Worm (Caenorhabditis elegans) whole organism, L4 larva: ENCODE results near the gene Y38H6C.24.

Source experiments
- F44E2.7 ChIP-seq: fragments of 200-800 bp; sonication (Bioruptor generic); IDR thresholded peaks from 2 replicates; pipeline ENCODE4 v2.1.2; 2022; ENCODE audit warnings: missing genetic modification characterization, missing compliant biosample characterization
- aly-2 ChIP-seq: sonication (generic microtip); optimal IDR thresholded peaks from 2 replicates; lab custom pipeline; 2018; ENCODE audit warnings: missing biosample characterization, missing genetic modification characterization
- ama-1 ChIP-seq: fragments of 150-350 bp; optimal IDR thresholded peaks from 2 replicates; lab custom pipeline; 2014; ENCODE audit warnings: inconsistent platforms, mixed read lengths
- ceh-44 ChIP-seq: fragments of 200-800 bp; sonication (Bioruptor generic); IDR thresholded peaks from 2 replicates; pipeline ENCODE4 v1.3.6; 2022; ENCODE audit warnings: missing genetic modification reagents, missing genetic modification characterization, missing compliant biosample characterization
- gei-8 ChIP-seq: fragments of 200-800 bp; sonication (Bioruptor generic); optimal IDR thresholded peaks from 2 replicates; lab custom pipeline; 2018; ENCODE audit warnings: mild to moderate bottlenecking, missing genetic modification characterization, missing compliant biosample characterization
- mdl-1 ChIP-seq, 2 experiments: fragments of 150-350 bp in 1 of 2; sonication (generic microtip) in 1 of 2; optimal IDR thresholded peaks; 2 replicates each; lab custom pipeline; 2014 to 2017; ENCODE audit warnings: missing biosample characterization in 2 of 2, missing genetic modification characterization in 2 of 2
- nhr-25 ChIP-seq: sonication (generic microtip); optimal IDR thresholded peaks from 2 replicates; lab custom pipeline; 2017; ENCODE audit warnings: missing genetic modification characterization, mild to moderate bottlenecking, missing compliant biosample characterization, antibody characterized with exemption, moderate library complexity, borderline replicate concordance; ENCODE audit not compliant: insufficient read depth
- nhr-28 ChIP-seq: fragments of 150-350 bp; optimal IDR thresholded peaks from 2 replicates; lab custom pipeline; 2014; ENCODE audit warnings: missing biosample characterization, missing genetic modification characterization
- snpc-4 ChIP-seq: fragments of 150-350 bp; optimal IDR thresholded peaks from 2 replicates; lab custom pipeline; 2014; ENCODE audit warnings: missing biosample characterization, missing genetic modification characterization
- spr-1 ChIP-seq: sonication (generic microtip); optimal IDR thresholded peaks from 2 replicates; lab custom pipeline; 2016; ENCODE audit warnings: mild to moderate bottlenecking, missing genetic modification characterization, missing compliant biosample characterization
- zag-1 ChIP-seq: fragments of 150-350 bp; optimal IDR thresholded peaks from 2 replicates; lab custom pipeline; 2014; ENCODE audit warnings: missing biosample characterization, missing genetic modification characterization
- ztf-11 ChIP-seq: fragments of 150-350 bp; optimal IDR thresholded peaks from 2 replicates; lab custom pipeline; 2014; ENCODE audit warnings: missing biosample characterization, missing genetic modification characterization

DNA sequence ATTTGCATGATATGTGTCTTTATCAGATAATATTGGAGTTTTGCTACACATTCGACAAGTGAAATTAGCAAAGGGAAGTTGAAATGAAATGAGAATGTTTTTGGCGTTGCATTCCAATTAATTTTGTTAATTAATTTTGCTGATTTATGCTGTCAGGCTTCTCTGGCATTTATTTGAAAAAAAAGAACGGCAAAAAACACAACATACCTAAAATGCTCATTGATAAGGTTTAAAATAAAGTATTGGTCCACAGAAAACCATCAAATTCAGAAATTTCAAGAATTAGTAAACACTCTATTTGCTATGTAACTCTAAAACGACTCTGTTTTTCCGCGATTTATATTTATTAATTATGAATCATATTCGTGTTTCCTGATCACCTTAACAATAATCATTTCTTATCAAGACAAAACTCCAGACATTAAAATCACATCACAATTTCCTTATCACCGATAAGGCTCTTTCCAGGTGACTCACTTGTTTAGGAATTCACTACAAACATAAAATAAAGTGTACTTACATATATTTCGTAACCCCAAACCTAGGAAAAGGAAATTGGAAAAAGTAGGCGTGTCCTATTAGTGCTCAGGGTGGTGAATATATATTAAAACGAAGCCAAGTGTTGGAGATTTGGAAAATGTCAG, at the start of gene Y38H6C.24, which contains the start of gene srh-166:
- no peak for TF ChIP-seq F44E2.7 (GFP tag; lab: Robert Waterston, UW)
- TF ChIP-seq nhr-28 (tag; lab: Kevin White, UChicago) = peak; percentile 84
- no peak for TF ChIP-seq gei-8 (GFP tag; lab: Kevin White, UChicago)
- no peak for TF ChIP-seq spr-1 (tag; lab: Kevin White, UChicago)
- TF ChIP-seq snpc-4 (tag; lab: Kevin White, UChicago) = no peak
- no peak for TF ChIP-seq ceh-44 (GFP tag; lab: Robert Waterston, UW)
- TF ChIP-seq ama-1 (lab: Kevin White, UChicago) = no peak
- no peak for TF ChIP-seq nhr-25 (tag; lab: Kevin White, UChicago)
- TF ChIP-seq mdl-1 (tag; optimal IDR thresholded peaks at IDR 0.05; lab: Kevin White, UChicago) = no peak
- no peak for TF ChIP-seq aly-2 (tag; lab: Kevin White, UChicago)
- TF ChIP-seq zag-1 (tag; lab: Kevin White, UChicago) = no peak
- no peak for TF ChIP-seq ztf-11 (tag; lab: Kevin White, UChicago)
